ENCODE assay signal across 1 fruit fly cellular context in genomic region chr3L:11318532-11319170, dm6.
A peak's percentile ranks its signal among the peaks of the same experiment; 100 is the strongest.
TF ChIP-seq lines count a peak whose summit lies in the region.

No protein-coding gene starts in this region.

TF ChIP-seq in whole organism, embryonic, 481 proteins besides CTCF, POLR2A, EP300 and RAD21 (continued from another document and continues in another):
- TF ChIP-seq CG8765 (GFP tag; IDR thresholded peaks at IDR 0.05; lab: Robert Waterston, UW) (peak; percentile 77), H15 (GFP tag; IDR thresholded peaks at IDR 0.05; lab: Robert Waterston, UW) (peak; percentile 89), CG14710 (tag; optimal IDR thresholded peaks at IDR 0.05; lab: Kevin White, UChicago) (peak; percentile 79), Doc2 (GFP tag; IDR thresholded peaks at IDR 0.05; lab: Robert Waterston, UW) (peak; percentile 59), Atf6 (GFP tag; IDR thresholded peaks at IDR 0.05; lab: Robert Waterston, UW) (peak; percentile 88), CG12155 (GFP tag; optimal IDR thresholded peaks at IDR 0.05; lab: Kevin White, UChicago) (peak; percentile 69), ssp (GFP tag; IDR thresholded peaks at IDR 0.05; lab: Robert Waterston, UW) (peak; percentile 77), CG9932 (GFP tag; IDR thresholded peaks at IDR 0.05; lab: Robert Waterston, UW) (peak; percentile 64), so (GFP tag; IDR thresholded peaks at IDR 0.05; lab: Robert Waterston, UW) (peak; percentile 86), CG11247 (GFP tag; IDR thresholded peaks at IDR 0.05; lab: Robert Waterston, UW) (peak; percentile 89), seq (GFP tag; IDR thresholded peaks at IDR 0.05; lab: Robert Waterston, UW) (peak; percentile 86), fd3F (GFP tag; optimal IDR thresholded peaks at IDR 0.05; lab: Kevin White, UChicago) (peak; percentile 75), CG12219 (GFP tag; optimal IDR thresholded peaks at IDR 0.05; lab: Kevin White, UChicago) (peak; percentile 89), CG10147 (GFP tag; optimal IDR thresholded peaks at IDR 0.05; lab: Kevin White, UChicago) (peak; percentile 79), p53 (GFP tag; optimal IDR thresholded peaks at IDR 0.05; lab: Kevin White, UChicago) (peak; percentile 37), grn (GFP tag; optimal IDR thresholded peaks at IDR 0.05; lab: Kevin White, UChicago) (peak; percentile 22), Hr51 (GFP tag; optimal IDR thresholded peaks at IDR 0.05; lab: Kevin White, UChicago) (peak; percentile 44 to 89), HmgZ (tag; optimal IDR thresholded peaks at IDR 0.05; lab: Kevin White, UChicago) (peak; percentile 85), zfh2 (GFP tag; optimal IDR thresholded peaks at IDR 0.05; lab: Kevin White, UChicago) (peak; percentile 39), CG7372 (GFP tag; IDR thresholded peaks at IDR 0.05; lab: Robert Waterston, UW) (peak; percentile 81), ab (GFP tag; optimal IDR thresholded peaks at IDR 0.05; lab: Kevin White, UChicago) (peak; percentile 68), pho (GFP tag; optimal IDR thresholded peaks at IDR 0.05; lab: Kevin White, UChicago) (peak; percentile 60), Antp (GFP tag; optimal IDR thresholded peaks at IDR 0.05; lab: Kevin White, UChicago) (peak; percentile 81), CG12104 (GFP tag; optimal IDR thresholded peaks at IDR 0.05; lab: Kevin White, UChicago) (peak; percentile 56), Bdp1 (GFP tag; optimal IDR thresholded peaks at IDR 0.05; lab: Kevin White, UChicago) (peak; percentile 51), Neu2 (GFP tag; optimal IDR thresholded peaks at IDR 0.05; lab: Kevin White, UChicago; ENCODE audit: borderline replicate concordance) (peak; percentile 34), CG9797 (GFP tag; optimal IDR thresholded peaks at IDR 0.05; lab: Kevin White, UChicago) (peak; percentile 11), dan (GFP tag; IDR thresholded peaks at IDR 0.05; lab: Robert Waterston, UW) (peak; percentile 56; the same call in 1 of the 2 replicates), nmo (GFP tag; optimal IDR thresholded peaks at IDR 0.05; lab: Kevin White, UChicago) (peak; percentile 91), Adf1 (GFP tag; IDR thresholded peaks at IDR 0.05; lab: Robert Waterston, UW) (peak; percentile 34), CG11504 (tag; optimal IDR thresholded peaks at IDR 0.05; lab: Kevin White, UChicago) (peak; percentile 93), lab (GFP tag; optimal IDR thresholded peaks at IDR 0.05; lab: Kevin White, UChicago) (peak; percentile 92), rib (GFP tag; IDR thresholded peaks at IDR 0.05; lab: Robert Waterston, UW) (peak; percentile 89), CG1024 (GFP tag; IDR thresholded peaks at IDR 0.05; lab: Robert Waterston, UW) (peak; percentile 90), CkIIα-i1 (GFP tag; IDR thresholded peaks at IDR 0.05; lab: Robert Waterston, UW) (peak; percentile 69; the same call in 1 of the 2 replicates), stwl (tag; optimal IDR thresholded peaks at IDR 0.05; lab: Kevin White, UChicago) (peak; percentile 18), z (GFP tag; IDR thresholded peaks at IDR 0.05; lab: Robert Waterston, UW) (no peak), ranshi (GFP tag; IDR thresholded peaks at IDR 0.05; lab: Robert Waterston, UW) (peak; percentile 91), luna (GFP tag; optimal IDR thresholded peaks at IDR 0.05; lab: Kevin White, UChicago) (peak; percentile 20), CG17186 (GFP tag; optimal IDR thresholded peaks at IDR 0.05; lab: Kevin White, UChicago) (peak; percentile 15), wor (GFP tag; IDR thresholded peaks at IDR 0.05; lab: Robert Waterston, UW) (peak; percentile 71), Ada2b (GFP tag; IDR thresholded peaks at IDR 0.05; lab: Robert Waterston, UW) (peak; percentile 92), grau (tag; optimal IDR thresholded peaks at IDR 0.05; lab: Kevin White, UChicago) (peak; percentile 85), pita (GFP tag; optimal IDR thresholded peaks at IDR 0.05; lab: Kevin White, UChicago) (no peak), CG10979 (tag; optimal IDR thresholded peaks at IDR 0.05; lab: Kevin White, UChicago) (peak; percentile 88), CG1529 (GFP tag; optimal IDR thresholded peaks at IDR 0.05; lab: Kevin White, UChicago) (peak; percentile 79), CG18262 (tag; optimal IDR thresholded peaks at IDR 0.05; lab: Kevin White, UChicago) (peak; percentile 89), CG9437 (GFP tag; optimal IDR thresholded peaks at IDR 0.05; lab: Kevin White, UChicago) (peak; percentile 75), ap (GFP tag; IDR thresholded peaks at IDR 0.05; lab: Robert Waterston, UW) (peak; percentile 82), Eip74EF (GFP tag; optimal IDR thresholded peaks at IDR 0.05; lab: Kevin White, UChicago) (peak in 1 of 2 experiments; percentile 89), CG11695 (GFP tag; IDR thresholded peaks at IDR 0.05; lab: Robert Waterston, UW) (peak; percentile 99), her (GFP tag; optimal IDR thresholded peaks at IDR 0.05; lab: Kevin White, UChicago) (peak; percentile 52), phol (tag; optimal IDR thresholded peaks at IDR 0.05; lab: Kevin White, UChicago) (peak; percentile 88), Nf-YB (GFP tag; optimal IDR thresholded peaks at IDR 0.05; lab: Kevin White, UChicago) (peak; percentile 59), Hey (tag; optimal IDR thresholded peaks at IDR 0.05; lab: Kevin White, UChicago) (no peak), lbe (GFP tag; optimal IDR thresholded peaks at IDR 0.05; lab: Kevin White, UChicago) (peak; percentile 74), CG11723 (GFP tag; optimal IDR thresholded peaks at IDR 0.05; lab: Kevin White, UChicago) (peak; percentile 56), CG9817 (tag; optimal IDR thresholded peaks at IDR 0.05; lab: Kevin White, UChicago) (peak; percentile 75), CG18476 (GFP tag; optimal IDR thresholded peaks at IDR 0.05; lab: Kevin White, UChicago) (peak; percentile 85), CG2678 (tag; optimal IDR thresholded peaks at IDR 0.05; lab: Kevin White, UChicago) (peak; percentile 91), mam (GFP tag; optimal IDR thresholded peaks at IDR 0.05; lab: Kevin White, UChicago) (peak; percentile 72), E2f2 (GFP tag; IDR thresholded peaks at IDR 0.05; lab: Robert Waterston, UW) (peak; percentile 63), nau (GFP tag; optimal IDR thresholded peaks at IDR 0.05; lab: Kevin White, UChicago) (peak; percentile 71), gsb (GFP tag; IDR thresholded peaks at IDR 0.05; lab: Robert Waterston, UW) (peak; percentile 78), jing (GFP tag; optimal IDR thresholded peaks at IDR 0.05; lab: Kevin White, UChicago) (peak; percentile 85), Sox100B (GFP tag; optimal IDR thresholded peaks at IDR 0.05; lab: Kevin White, UChicago) (peak; percentile 80), CG6683 (GFP tag; optimal IDR thresholded peaks at IDR 0.05; lab: Kevin White, UChicago) (peak; percentile 61), pros (GFP tag; optimal IDR thresholded peaks at IDR 0.05; lab: Kevin White, UChicago) (no peak), ken (GFP tag; IDR thresholded peaks at IDR 0.05; lab: Robert Waterston, UW) (peak; percentile 91), Rfx (GFP tag; IDR thresholded peaks at IDR 0.05; lab: Robert Waterston, UW) (peak; percentile 91), tap (tag; optimal IDR thresholded peaks at IDR 0.05; lab: Kevin White, UChicago) (peak; percentile 91), Hand (GFP tag; optimal IDR thresholded peaks at IDR 0.05; lab: Kevin White, UChicago) (peak; percentile 31), pb (GFP tag; optimal IDR thresholded peaks at IDR 0.05; lab: Kevin White, UChicago) (peak; percentile 78), CG34376 (GFP tag; optimal IDR thresholded peaks at IDR 0.05; lab: Kevin White, UChicago) (no peak), Ravus (GFP tag; IDR thresholded peaks at IDR 0.05; lab: Robert Waterston, UW) (peak; percentile 77), CHES-1-like (GFP tag; optimal IDR thresholded peaks at IDR 0.05; lab: Kevin White, UChicago) (peak; percentile 74), tna (GFP tag; IDR thresholded peaks at IDR 0.05; lab: Robert Waterston, UW; ENCODE audit: partially characterized antibody) (no peak), Drgx (GFP tag; IDR thresholded peaks at IDR 0.05; lab: Robert Waterston, UW) (peak; percentile 72), CG42726 (GFP tag; IDR thresholded peaks at IDR 0.05; lab: Robert Waterston, UW; ENCODE audit: partially characterized antibody) (no peak), gce (GFP tag; IDR thresholded peaks at IDR 0.05; lab: Robert Waterston, UW) (peak; percentile 92), CG8281 (tag; optimal IDR thresholded peaks at IDR 0.05; lab: Kevin White, UChicago) (peak; percentile 71), CG15601 (tag; optimal IDR thresholded peaks at IDR 0.05; lab: Kevin White, UChicago) (peak; percentile 67), Hmx (GFP tag; optimal IDR thresholded peaks at IDR 0.05; lab: Kevin White, UChicago) (no peak), aop (GFP tag; IDR thresholded peaks at IDR 0.05; lab: Robert Waterston, UW) (peak; percentile 88), schlank (tag; optimal IDR thresholded peaks at IDR 0.05; lab: Kevin White, UChicago) (peak; percentile 32), zf30C (GFP tag; optimal IDR thresholded peaks at IDR 0.05; lab: Kevin White, UChicago) (no peak), CG13296 (GFP tag; optimal IDR thresholded peaks at IDR 0.05; lab: Kevin White, UChicago) (peak; percentile 81), CG7745 (tag; optimal IDR thresholded peaks at IDR 0.05; lab: Kevin White, UChicago) (no peak), CG10267 (tag; optimal IDR thresholded peaks at IDR 0.05; lab: Kevin White, UChicago) (peak; percentile 76), sim (GFP tag; IDR thresholded peaks at IDR 0.05; lab: Robert Waterston, UW) (peak; percentile 91), NC2β (GFP tag; optimal IDR thresholded peaks at IDR 0.05; lab: Kevin White, UChicago) (peak; percentile 71), sqz (GFP tag; optimal IDR thresholded peaks at IDR 0.05; lab: Kevin White, UChicago) (peak; percentile 74), Bgb (GFP tag; IDR thresholded peaks at IDR 0.05; lab: Robert Waterston, UW; ENCODE audit: partially characterized antibody) (no peak), H2.0 (GFP tag; IDR thresholded peaks at IDR 0.05; lab: Robert Waterston, UW) (peak; percentile 90), Stat92E (GFP tag; optimal IDR thresholded peaks at IDR 0.05; lab: Kevin White, UChicago) (no peak), CG2120 (GFP tag; optimal IDR thresholded peaks at IDR 0.05; lab: Kevin White, UChicago) (peak; percentile 83), bigmax (GFP tag; optimal IDR thresholded peaks at IDR 0.05; lab: Kevin White, UChicago) (no peak), Hr3 (GFP tag; optimal IDR thresholded peaks at IDR 0.05; lab: Kevin White, UChicago) (peak; percentile 76), Tbp (GFP tag; optimal IDR thresholded peaks at IDR 0.05; lab: Kevin White, UChicago) (no peak), Mad (GFP tag; optimal IDR thresholded peaks at IDR 0.05; lab: Kevin White, UChicago) (peak; percentile 78), CG8478 (optimal IDR thresholded peaks at IDR 0.05; lab: Kevin White, UChicago) (no peak), Asciz (GFP tag; optimal IDR thresholded peaks at IDR 0.05; lab: Kevin White, UChicago) (peak; percentile 77), croc (GFP tag; conservative IDR thresholded peaks at IDR 0.05; lab: Robert Waterston, UW) (peak; percentile 77), HmgD (GFP tag; optimal IDR thresholded peaks at IDR 0.05; lab: Kevin White, UChicago) (no peak), ara (GFP tag; IDR thresholded peaks at IDR 0.05; lab: Robert Waterston, UW) (peak; percentile 95), lov (optimal IDR thresholded peaks at IDR 0.05; lab: Kevin White, UChicago) (no peak), lov (GFP tag; IDR thresholded peaks at IDR 0.05; lab: Robert Waterston, UW) (peak; percentile 89), run (tag; optimal IDR thresholded peaks at IDR 0.05; lab: Kevin White, UChicago) (peak; percentile 52), bowl (GFP tag; IDR thresholded peaks at IDR 0.05; lab: Robert Waterston, UW) (peak; percentile 77), HLH54F (GFP tag; optimal IDR thresholded peaks at IDR 0.05; lab: Kevin White, UChicago) (peak; percentile 79), CG34224 (GFP tag; IDR thresholded peaks at IDR 0.05; lab: Robert Waterston, UW; ENCODE audit: partially characterized antibody) (no peak), hbn (GFP tag; IDR thresholded peaks at IDR 0.05; lab: Robert Waterston, UW; ENCODE audit: partially characterized antibody) (no peak), YL-1 (GFP tag; optimal IDR thresholded peaks at IDR 0.05; lab: Kevin White, UChicago) (peak; percentile 6), CG32772 (GFP tag; IDR thresholded peaks at IDR 0.05; lab: Robert Waterston, UW) (peak; percentile 91), CG30020 (tag; optimal IDR thresholded peaks at IDR 0.05; lab: Kevin White, UChicago) (peak; percentile 18), sens-2 (GFP tag; IDR thresholded peaks at IDR 0.05; lab: Robert Waterston, UW) (peak; percentile 79), CG33213 (GFP tag; optimal IDR thresholded peaks at IDR 0.05; lab: Kevin White, UChicago) (peak; percentile 84), MTF-1 (GFP tag; optimal IDR thresholded peaks at IDR 0.05; lab: Kevin White, UChicago; ENCODE audit: borderline replicate concordance) (peak; percentile 81), CG7357 (GFP tag; IDR thresholded peaks at IDR 0.05; lab: Robert Waterston, UW) (peak; percentile 85), nerfin-2 (GFP tag; IDR thresholded peaks at IDR 0.05; lab: Robert Waterston, UW; ENCODE audit: partially characterized antibody) (no peak), Lhr (GFP tag; optimal IDR thresholded peaks at IDR 0.05; lab: Kevin White, UChicago) (peak; percentile 47), CG17361 (GFP tag; IDR thresholded peaks at IDR 0.05; lab: Robert Waterston, UW) (peak; percentile 90), Trl (optimal IDR thresholded peaks at IDR 0.05; lab: Kevin White, UChicago) (no peak), Trl (GFP tag; optimal IDR thresholded peaks at IDR 0.05; lab: Kevin White, UChicago) (peak; percentile 63), PHDP (tag; optimal IDR thresholded peaks at IDR 0.05; lab: Kevin White, UChicago) (peak; percentile 89), ftz-f1 (GFP tag; optimal IDR thresholded peaks at IDR 0.05; lab: Kevin White, UChicago) (no peak), CG6254 (GFP tag; optimal IDR thresholded peaks at IDR 0.05; lab: Kevin White, UChicago) (peak; percentile 83), ham (GFP tag; IDR thresholded peaks at IDR 0.05; lab: Robert Waterston, UW) (0 out of 2 replicates have a peak, but pooled peaks have one; percentile 11), tx (GFP tag; optimal IDR thresholded peaks at IDR 0.05; lab: Kevin White, UChicago) (peak; percentile 75), CG11696 (GFP tag; IDR thresholded peaks at IDR 0.05; lab: Robert Waterston, UW) (peak; percentile 88), Scr (GFP tag; IDR thresholded peaks at IDR 0.05; lab: Robert Waterston, UW; ENCODE audit: partially characterized antibody) (no peak), CG6791 (GFP tag; IDR thresholded peaks at IDR 0.05; lab: Robert Waterston, UW; ENCODE audit: partially characterized antibody) (no peak)
